Fruit fly (Drosophila melanogaster): Measurements from ENCODE around the gene comm3.

The comm3 gene

DNA sequence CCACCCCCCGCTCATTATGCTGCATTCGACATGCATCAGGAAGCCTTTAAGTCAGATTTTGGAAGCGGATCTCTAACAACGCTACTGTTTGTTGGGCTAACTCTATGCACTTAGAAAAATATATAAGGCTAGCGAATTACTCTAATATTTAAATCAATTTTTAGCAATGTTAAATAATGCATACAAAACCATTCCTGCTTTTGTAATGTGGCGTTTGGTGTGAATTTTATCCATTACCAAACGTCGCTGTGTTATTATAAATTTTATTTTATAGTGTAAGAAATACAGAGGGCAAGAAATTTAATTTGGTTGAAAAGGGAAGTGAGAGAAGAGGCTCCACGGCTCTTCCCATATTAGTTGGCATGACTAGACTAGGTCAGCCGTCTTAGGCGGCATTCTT lies 25.2 kb upstream of the comm3 start (continued):
- TF ChIP-seq Usf (GFP tag; optimal IDR thresholded peaks at IDR 0.05) (no peak), tgo (GFP tag; IDR thresholded peaks at IDR 0.05) (no peak), CG9215 (GFP tag; IDR thresholded peaks at IDR 0.05) (no peak), Hand (GFP tag; optimal IDR thresholded peaks at IDR 0.05) (no peak), Chrac-16 (GFP tag; optimal IDR thresholded peaks at IDR 0.05) (peak; percentile 30), CG12391 (tag; optimal IDR thresholded peaks at IDR 0.05) (peak; percentile 54), ara (GFP tag; IDR thresholded peaks at IDR 0.05) (peak; percentile 50; the same call in 1 of the 2 replicates), CG17385 (GFP tag; optimal IDR thresholded peaks at IDR 0.05) (no peak), CG2875 (GFP tag; optimal IDR thresholded peaks at IDR 0.05) (no peak), gfzf (GFP tag; optimal IDR thresholded peaks at IDR 0.05) (no peak), dmrt11E (tag; optimal IDR thresholded peaks at IDR 0.05) (peak; percentile 88), Dp (GFP tag; optimal IDR thresholded peaks at IDR 0.05) (no peak), CG34422 (GFP tag; IDR thresholded peaks at IDR 0.05) (no peak), Oaz (GFP tag; IDR thresholded peaks at IDR 0.05) (no peak), Deaf1 (tag; optimal IDR thresholded peaks at IDR 0.05) (no peak), CG33557 (GFP tag; optimal IDR thresholded peaks at IDR 0.05) (peak; percentile 54), Awh (GFP tag; IDR thresholded peaks at IDR 0.05) (no peak), CG3847 (GFP tag; IDR thresholded peaks at IDR 0.05) (no peak), CG18619 (GFP tag; optimal IDR thresholded peaks at IDR 0.05) (no peak), CG7987 (GFP tag; optimal IDR thresholded peaks at IDR 0.05) (no peak), gt (GFP tag; IDR thresholded peaks at IDR 0.05) (no peak), vfl (GFP tag; optimal IDR thresholded peaks at IDR 0.05) (no peak), pnt (GFP tag; optimal IDR thresholded peaks at IDR 0.05) (no peak), bcd (GFP tag; optimal IDR thresholded peaks at IDR 0.05) (no peak), C15 (GFP tag; IDR thresholded peaks at IDR 0.05) (no peak), br (optimal IDR thresholded peaks at IDR 0.05) (no peak), dm (GFP tag; optimal IDR thresholded peaks at IDR 0.05) (no peak), CG8944 (GFP tag; optimal IDR thresholded peaks at IDR 0.05) (no peak), Scr (GFP tag; IDR thresholded peaks at IDR 0.05; ENCODE audit: partially characterized antibody) (no peak), CG12104 (GFP tag; optimal IDR thresholded peaks at IDR 0.05) (peak; percentile 5), Mes4 (GFP tag; optimal IDR thresholded peaks at IDR 0.05) (no peak), Blimp-1 (GFP tag; optimal IDR thresholded peaks at IDR 0.05) (peak; percentile 36), Xrp1 (GFP tag; IDR thresholded peaks at IDR 0.05) (peak; percentile 62; the same call in 1 of the 2 replicates), CG6272 (GFP tag; IDR thresholded peaks at IDR 0.05) (no peak), CG12236 (GFP tag; optimal IDR thresholded peaks at IDR 0.05) (no peak), CG2678 (tag; optimal IDR thresholded peaks at IDR 0.05) (peak; percentile 17), lbe (GFP tag; optimal IDR thresholded peaks at IDR 0.05) (no peak), CG17328 (GFP tag; IDR thresholded peaks at IDR 0.05) (peak; percentile 40; the same call in 1 of the 2 replicates), HHEX (GFP tag; optimal IDR thresholded peaks at IDR 0.05) (no peak), Adf1 (GFP tag; IDR thresholded peaks at IDR 0.05) (no peak), NfI (GFP tag; optimal IDR thresholded peaks at IDR 0.05) (no peak), CG8290 (GFP tag; optimal IDR thresholded peaks at IDR 0.05) (no peak), CG8290 (tag; optimal IDR thresholded peaks at IDR 0.05) (no peak), CG8089 (GFP tag; optimal IDR thresholded peaks at IDR 0.05) (no peak), ham (GFP tag; IDR thresholded peaks at IDR 0.05) (no peak), CG1647 (GFP tag; optimal IDR thresholded peaks at IDR 0.05) (no peak), CG9797 (GFP tag; optimal IDR thresholded peaks at IDR 0.05) (no peak), CG13775 (GFP tag; optimal IDR thresholded peaks at IDR 0.05) (no peak), maf-S (GFP tag; optimal IDR thresholded peaks at IDR 0.05) (no peak), CG11504 (tag; optimal IDR thresholded peaks at IDR 0.05) (peak; percentile 44), CG9727 (GFP tag; optimal IDR thresholded peaks at IDR 0.05) (peak; percentile 59), zen2 (GFP tag; IDR thresholded peaks at IDR 0.05; ENCODE audit: partially characterized antibody) (no peak), CG17802 (tag; optimal IDR thresholded peaks at IDR 0.05) (peak; percentile 12)
